Fruit fly (Drosophila melanogaster) whole organism, pupa: ENCODE results near the gene Nf1.
A peak's percentile ranks its signal among the peaks of the same experiment; 100 is the strongest.

Source experiments
- CG10348 ChIP-seq: fragments of 200-800 bp; sonication (Bioruptor generic); IDR thresholded peaks from 2 replicates; pipeline ENCODE4 v1.3.6; 2022; ENCODE audit warnings: missing biosample characterization, missing genetic modification characterization
- CG12605 ChIP-seq: fragments of 200-800 bp; sonication (Bioruptor generic); IDR thresholded peaks from 2 replicates; pipeline ENCODE4 v1.3.6; 2022; ENCODE audit warnings: missing biosample characterization, missing genetic modification characterization
- CG13204 ChIP-seq: fragments of 200-800 bp; sonication (Bioruptor generic); optimal IDR thresholded peaks from 2 replicates; lab custom pipeline; 2018; ENCODE audit warnings: missing biosample characterization, mild to moderate bottlenecking, missing genetic modification characterization, moderate library complexity
- CG14655 ChIP-seq: fragments of 200-800 bp; sonication (Bioruptor generic); optimal IDR thresholded peaks from 3 replicates; lab custom pipeline; 2017; ENCODE audit warnings: mild to moderate bottlenecking, missing biosample characterization, missing genetic modification reagents, missing genetic modification characterization
- CG15710 ChIP-seq: fragments of 200-800 bp; sonication (Bioruptor generic); optimal IDR thresholded peaks from 2 replicates; lab custom pipeline; 2018; ENCODE audit warnings: missing biosample characterization, mild to moderate bottlenecking, missing genetic modification characterization, moderate library complexity
- CG17806 ChIP-seq: fragments of 200-800 bp; sonication (Bioruptor generic); optimal IDR thresholded peaks from 2 replicates; lab custom pipeline; 2018; ENCODE audit warnings: missing biosample characterization, mild to moderate bottlenecking, missing genetic modification characterization, moderate library complexity
- CG32121 ChIP-seq: fragments of 200-800 bp; sonication (Bioruptor generic); IDR thresholded peaks from 2 replicates; pipeline ENCODE4 v1.3.6; 2022; ENCODE audit warnings: missing biosample characterization, missing genetic modification characterization
- CG34367 ChIP-seq: fragments of 200-800 bp; sonication (Bioruptor generic); optimal IDR thresholded peaks from 2 replicates; lab custom pipeline; 2018; ENCODE audit warnings: missing biosample characterization, mild to moderate bottlenecking, missing genetic modification characterization
- CG4496 ChIP-seq: fragments of 200-800 bp; sonication (Bioruptor generic); IDR thresholded peaks from 3 replicates; pipeline ENCODE4 v1.3.6; 2022; ENCODE audit warnings: missing biosample characterization, missing genetic modification characterization
- CG8159 ChIP-seq: fragments of 200-800 bp; sonication (Bioruptor generic); optimal IDR thresholded peaks from 3 replicates; lab custom pipeline; 2018; ENCODE audit warnings: missing biosample characterization, mild to moderate bottlenecking, missing genetic modification characterization, moderate library complexity
- CG8301 ChIP-seq: fragments of 200-800 bp; sonication (Bioruptor generic); optimal IDR thresholded peaks from 2 replicates; lab custom pipeline; 2018; ENCODE audit warnings: missing biosample characterization, mild to moderate bottlenecking, missing genetic modification characterization
- CG9948 ChIP-seq: fragments of 200-800 bp; sonication (Bioruptor generic); optimal IDR thresholded peaks from 2 replicates; lab custom pipeline; 2018; ENCODE audit warnings: missing biosample characterization, mild to moderate bottlenecking, missing genetic modification characterization, moderate library complexity
- D1 ChIP-seq: fragments of 200-800 bp; sonication (Bioruptor generic); optimal IDR thresholded peaks from 2 replicates; lab custom pipeline; 2018; ENCODE audit warnings: missing biosample characterization, mild to moderate bottlenecking, missing genetic modification characterization, moderate library complexity
- EcR ChIP-seq: fragments of 200-800 bp; sonication (Bioruptor generic); optimal IDR thresholded peaks from 3 replicates; lab custom pipeline; 2019; ENCODE audit warnings: missing biosample characterization, missing genetic modification characterization, mild to moderate bottlenecking, moderate library complexity, missing genetic modification reagents
- Ets98B ChIP-seq: fragments of 200-800 bp; sonication (Bioruptor generic); IDR thresholded peaks from 2 replicates; pipeline ENCODE4 v1.3.6; 2022; ENCODE audit warnings: missing biosample characterization, missing genetic modification characterization
- Pif1A ChIP-seq: fragments of 200-800 bp; sonication (Bioruptor generic); optimal IDR thresholded peaks from 3 replicates; lab custom pipeline; 2016; ENCODE audit warnings: missing biosample characterization, missing genetic modification characterization
- Pif1B ChIP-seq: fragments of 200-800 bp; sonication (Bioruptor generic); optimal IDR thresholded peaks from 3 replicates; lab custom pipeline; 2016; ENCODE audit warnings: missing biosample characterization, missing genetic modification characterization
- Snoo ChIP-seq: fragments of 200-800 bp; sonication (Bioruptor generic); optimal IDR thresholded peaks from 3 replicates; lab custom pipeline; 2017; ENCODE audit warnings: missing biosample characterization, mild to moderate bottlenecking, missing genetic modification characterization, inconsistent platforms
- fd96Ca ChIP-seq: fragments of 200-800 bp; sonication (Bioruptor generic); IDR thresholded peaks from 3 replicates; pipeline ENCODE4 v1.3.6; 2022; ENCODE audit warnings: missing biosample characterization, missing genetic modification characterization
- gl ChIP-seq: fragments of 200-800 bp; sonication (Bioruptor generic); optimal IDR thresholded peaks from 2 replicates; lab custom pipeline; 2018; ENCODE audit warnings: missing biosample characterization, mild to moderate bottlenecking, missing genetic modification characterization
- rn ChIP-seq: fragments of 200-800 bp; sonication (Bioruptor generic); IDR thresholded peaks from 2 replicates; pipeline ENCODE4 v1.3.6; 2022; ENCODE audit warnings: missing biosample characterization, missing genetic modification characterization

The Nf1 gene

DNA sequence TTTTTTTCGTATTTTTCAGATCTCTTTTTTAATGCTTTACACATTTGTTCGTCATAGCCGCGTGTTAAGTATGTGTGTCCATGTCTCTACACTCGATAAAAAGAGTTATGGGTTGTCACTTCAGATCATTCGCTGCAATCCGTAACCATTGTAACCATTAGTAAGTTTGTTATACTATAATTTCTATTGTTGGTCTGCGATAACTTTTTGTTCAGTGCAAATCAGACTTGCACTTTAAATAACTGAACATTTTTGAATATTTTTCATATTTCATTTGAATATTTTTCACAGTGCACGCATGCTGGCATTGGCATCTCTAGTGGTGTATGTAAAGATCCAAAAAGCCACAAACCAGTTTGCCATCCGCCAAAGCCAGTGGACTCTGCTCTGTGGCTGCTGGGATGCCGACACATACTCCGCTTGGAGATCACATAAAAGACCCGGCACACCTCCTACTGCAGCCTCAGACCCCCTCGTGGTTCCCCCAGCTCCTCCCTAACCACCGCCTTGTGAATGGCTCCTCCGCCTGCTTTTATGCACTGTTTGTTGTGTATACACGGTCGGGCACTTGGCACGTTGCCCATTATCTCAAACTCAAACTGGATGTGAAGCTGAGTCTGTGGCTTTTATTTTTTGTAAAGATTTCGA, 26.2 kb downstream of the Nf1 start:
- peak; percentile 99 for TF ChIP-seq Pif1A (GFP tag; lab: Kevin White, UChicago)
- peak; percentile 95 for TF ChIP-seq gl (tag; lab: Kevin White, UChicago)
- peak; percentile 93 for TF ChIP-seq CG32121 (GFP tag; lab: Robert Waterston, UW)
- TF ChIP-seq CG8159: peak; percentile 99
- TF ChIP-seq CG13204 (GFP tag; lab: Kevin White, UChicago): peak; percentile 69
- TF ChIP-seq CG14655 (GFP tag; lab: Kevin White, UChicago): peak; percentile 97
- peak; percentile 98 for TF ChIP-seq CG34367 (tag; lab: Kevin White, UChicago)
- peak; percentile 97 for TF ChIP-seq CG8301 (tag; lab: Kevin White, UChicago)
- TF ChIP-seq CG12605 (GFP tag; lab: Robert Waterston, UW): peak; percentile 86
- peak; percentile 99 for TF ChIP-seq Pif1B (GFP tag; lab: Kevin White, UChicago)
- 0 out of 2 replicates have a peak, but pooled peaks have one; percentile 42 for TF ChIP-seq CG10348 (GFP tag; lab: Robert Waterston, UW)
- peak; percentile 97 for TF ChIP-seq D1 (tag; lab: Kevin White, UChicago)
- peak; percentile 88 for TF ChIP-seq rn (GFP tag; lab: Robert Waterston, UW)
- TF ChIP-seq Ets98B (GFP tag; lab: Robert Waterston, UW): peak; percentile 95
- peak; percentile 98 for TF ChIP-seq CG9948 (tag; lab: Kevin White, UChicago)
- TF ChIP-seq CG15710 (tag; lab: Kevin White, UChicago): peak; percentile 98
- TF ChIP-seq fd96Ca (GFP tag; lab: Robert Waterston, UW): peak; percentile 94
- peak; percentile 64 for TF ChIP-seq EcR (GFP tag; lab: Kevin White, UChicago)
- peak; percentile 97 for TF ChIP-seq Snoo (tag; lab: Kevin White, UChicago)
- peak; percentile 98 for TF ChIP-seq CG17806 (tag; lab: Kevin White, UChicago)
- peak; percentile 96 for TF ChIP-seq CG4496
- TF ChIP-seq, all 21 proteins: peak for 21

dm6 chr3R:26009766-26010414, 27.1 kb downstream of the Nf1 start:
- TF ChIP-seq CG9948 (tag; lab: Kevin White, UChicago): no peak
- TF ChIP-seq Ets98B (GFP tag; lab: Robert Waterston, UW): no peak
- TF ChIP-seq Pif1B (GFP tag; lab: Kevin White, UChicago): no peak
- TF ChIP-seq CG34367 (tag; lab: Kevin White, UChicago): no peak
- TF ChIP-seq gl (tag; lab: Kevin White, UChicago): no peak
- no peak for TF ChIP-seq Pif1A (GFP tag; lab: Kevin White, UChicago)
- TF ChIP-seq CG15710 (tag; lab: Kevin White, UChicago): no peak
- no peak for TF ChIP-seq CG14655 (GFP tag; lab: Kevin White, UChicago)
- TF ChIP-seq EcR (GFP tag; lab: Kevin White, UChicago): no peak
- TF ChIP-seq fd96Ca (GFP tag; lab: Robert Waterston, UW): no peak
- TF ChIP-seq CG17806 (tag; lab: Kevin White, UChicago): no peak
- TF ChIP-seq Snoo (tag; lab: Kevin White, UChicago): no peak
- TF ChIP-seq CG8301 (tag; lab: Kevin White, UChicago): no peak
- no peak for TF ChIP-seq CG12605 (GFP tag; lab: Robert Waterston, UW)
- TF ChIP-seq D1 (tag; lab: Kevin White, UChicago): no peak
- TF ChIP-seq CG4496: no peak
- TF ChIP-seq, all 21 proteins: peak for 0

- TF ChIP-seq CG15710 (tag; lab: Kevin White, UChicago) (no peak), CG13204 (GFP tag; lab: Kevin White, UChicago) (peak; percentile 95), EcR (GFP tag; lab: Kevin White, UChicago) (peak; percentile 57), CG17806 (tag; lab: Kevin White, UChicago) (no peak), CG9948 (tag; lab: Kevin White, UChicago) (no peak)
Observed at dm6 chr3R:26010628-26011027, 27.8 kb downstream of the Nf1 start.

DNA sequence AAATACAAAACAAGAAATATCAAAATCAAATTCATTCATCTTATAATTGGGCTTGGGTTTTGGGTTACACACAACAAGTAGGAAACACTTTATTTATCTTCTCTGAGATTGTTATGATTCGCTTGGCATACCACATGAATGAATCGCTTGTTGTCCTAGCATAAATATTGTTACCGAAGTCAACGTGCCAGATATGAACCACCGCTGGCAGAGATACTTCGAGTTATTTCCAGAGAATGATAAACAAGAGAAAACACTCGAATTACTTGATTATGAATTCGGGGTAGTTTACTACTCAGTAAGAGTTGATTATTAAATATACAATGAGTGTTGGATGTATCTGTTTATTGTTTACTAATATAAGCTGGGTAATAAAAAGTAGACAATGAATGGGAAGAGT, 28.7 kb downstream of the Nf1 start:
- peak; percentile 18 for TF ChIP-seq Pif1A (GFP tag; lab: Kevin White, UChicago)
- peak; percentile 38 for TF ChIP-seq EcR (GFP tag; lab: Kevin White, UChicago)
- TF ChIP-seq CG12605 (GFP tag; lab: Robert Waterston, UW): no peak

DNA sequence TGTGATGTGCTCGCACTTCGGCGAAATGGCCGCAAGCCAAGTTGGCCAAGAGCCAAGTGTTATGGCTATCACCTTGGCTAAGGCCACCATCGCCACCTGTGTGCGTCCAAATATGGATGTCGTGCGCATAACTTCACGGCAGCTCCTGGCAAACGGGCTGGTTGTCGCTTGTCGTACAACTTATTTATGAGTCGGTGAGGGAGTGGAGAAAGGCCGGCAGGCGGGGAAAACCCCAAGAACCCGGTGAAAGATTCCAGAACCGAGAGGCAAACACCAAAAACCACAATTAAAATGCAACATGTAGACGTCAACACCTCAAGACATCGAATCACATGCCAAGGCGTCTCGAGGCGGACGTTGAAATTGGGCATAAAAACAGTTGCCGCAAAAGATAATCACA, 29.5 kb downstream of the Nf1 start:
- no peak for TF ChIP-seq CG34367 (tag; lab: Kevin White, UChicago)
- TF ChIP-seq CG13204 (GFP tag; lab: Kevin White, UChicago): no peak
- TF ChIP-seq D1 (tag; lab: Kevin White, UChicago): no peak
- TF ChIP-seq Pif1B (GFP tag; lab: Kevin White, UChicago): no peak
- TF ChIP-seq CG12605 (GFP tag; lab: Robert Waterston, UW): no peak
- no peak for TF ChIP-seq Snoo (tag; lab: Kevin White, UChicago)
- no peak for TF ChIP-seq CG9948 (tag; lab: Kevin White, UChicago)
- TF ChIP-seq fd96Ca (GFP tag; lab: Robert Waterston, UW): no peak
- no peak for TF ChIP-seq CG14655 (GFP tag; lab: Kevin White, UChicago)
- no peak for TF ChIP-seq CG17806 (tag; lab: Kevin White, UChicago)
- no peak for TF ChIP-seq EcR (GFP tag; lab: Kevin White, UChicago)
